Worm (Caenorhabditis elegans): ENCODE results near the gene mel-28.

Gene mel-28

DNA sequence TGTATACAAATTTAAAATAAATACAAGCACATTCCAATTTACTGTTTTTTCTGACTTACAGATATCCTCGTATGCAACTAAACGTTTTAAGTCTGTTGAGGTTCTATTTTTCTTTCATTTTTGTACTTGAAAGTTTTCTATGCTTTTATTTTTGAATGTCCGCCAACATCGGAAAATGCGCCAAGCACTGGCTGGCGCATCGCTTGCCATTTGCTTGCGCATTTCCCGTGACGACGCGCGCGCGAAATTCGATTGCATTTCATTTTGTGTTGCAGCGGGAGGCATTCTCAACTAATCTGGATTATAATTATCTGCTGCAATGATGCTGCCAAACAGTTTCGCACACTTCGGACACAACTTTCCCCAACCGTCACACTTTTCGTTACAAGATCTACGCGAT is 28.9 kb upstream of the mel-28 start, which contains the start of gene fbxl-2:
TSS of gene fbxl-2 (plus strand) at position 278 of the 400 bp plus-strand sequence.
- TF ChIP-seq peb-1 (tag; optimal IDR thresholded peaks at IDR 0.05) (no peak), ceh-16 (tag; optimal IDR thresholded peaks at IDR 0.05) (peak; percentile 89), snpc-4 (tag; optimal IDR thresholded peaks at IDR 0.05) (peak; percentile 83), nhr-21 (tag; optimal IDR thresholded peaks at IDR 0.05) (peak; percentile 95), unc-39 (tag; optimal IDR thresholded peaks at IDR 0.05) (no peak), unc-62 (GFP tag; optimal IDR thresholded peaks at IDR 0.05) (peak; percentile 42), aly-2 (tag; optimal IDR thresholded peaks at IDR 0.05) (no peak), lin-39 (tag; optimal IDR thresholded peaks at IDR 0.05) (no peak), ztf-1 (GFP tag; conservative IDR thresholded peaks at IDR 0.05) (no peak), zag-1 (tag; optimal IDR thresholded peaks at IDR 0.05) (peak; percentile 87), nhr-77 (tag; optimal IDR thresholded peaks at IDR 0.05) (peak; percentile 66), mbf-1 (tag; optimal IDR thresholded peaks at IDR 0.05) (no peak), C34F6.9 (tag; optimal IDR thresholded peaks at IDR 0.05) (peak; percentile 98), F13H6.1 (tag; optimal IDR thresholded peaks at IDR 0.05) (peak; percentile 93), ZK546.5 (tag; optimal IDR thresholded peaks at IDR 0.05) (peak; percentile 76), sma-3 (GFP tag; optimal IDR thresholded peaks at IDR 0.05) (peak; percentile 97), ztf-4 (tag; optimal IDR thresholded peaks at IDR 0.05) (peak; percentile 91), sma-9 (GFP tag; optimal IDR thresholded peaks at IDR 0.05) (peak; percentile 96), sma-9 (tag; optimal IDR thresholded peaks at IDR 0.05) (no peak), nhr-23 (tag; optimal IDR thresholded peaks at IDR 0.05) (no peak), ceh-82 (tag; optimal IDR thresholded peaks at IDR 0.05) (peak; percentile 88), egl-27 (tag; optimal IDR thresholded peaks at IDR 0.05) (peak; percentile 84), ztf-11 (tag; optimal IDR thresholded peaks at IDR 0.05) (peak; percentile 42), blmp-1 (tag; optimal IDR thresholded peaks at IDR 0.05; ENCODE audit: insufficient read depth) (peak; percentile 36), Y55F3AM.14 (GFP tag; optimal IDR thresholded peaks at IDR 0.05) (peak; percentile 81), nhr-25 (tag; optimal IDR thresholded peaks at IDR 0.05) (peak; percentile 95), crh-2 (tag; optimal IDR thresholded peaks at IDR 0.05) (peak; percentile 95), fos-1 (tag; optimal IDR thresholded peaks at IDR 0.05) (peak; percentile 88), nhr-6 (tag; optimal IDR thresholded peaks at IDR 0.05) (peak; percentile 74), mab-5 (tag; optimal IDR thresholded peaks at IDR 0.05) (peak; percentile 91), nhr-237 (tag; optimal IDR thresholded peaks at IDR 0.05) (peak; percentile 72), lin-11 (tag; optimal IDR thresholded peaks at IDR 0.05) (peak; percentile 90), lsy-2 (tag; optimal IDR thresholded peaks at IDR 0.05) (peak; percentile 95 to 97), elt-3 (tag; optimal IDR thresholded peaks at IDR 0.05) (no peak), R02D3.7 (tag; optimal IDR thresholded peaks at IDR 0.05) (peak; percentile 88), lin-13 (GFP tag; optimal IDR thresholded peaks at IDR 0.05) (peak; percentile 96), nhr-129 (tag; optimal IDR thresholded peaks at IDR 0.05) (peak; percentile 94), gmeb-1 (tag; optimal IDR thresholded peaks at IDR 0.05) (peak; percentile 100), elt-1 (tag; optimal IDR thresholded peaks at IDR 0.05) (no peak), nhr-12 (tag; optimal IDR thresholded peaks at IDR 0.05) (no peak), ama-1 (optimal IDR thresholded peaks at IDR 0.05) (no peak), unc-55 (GFP tag; optimal IDR thresholded peaks at IDR 0.05) (peak; percentile 98), nhr-10 (tag; optimal IDR thresholded peaks at IDR 0.05) (peak; percentile 76), sem-4 (tag; optimal IDR thresholded peaks at IDR 0.05) (peak; percentile 81), mdl-1 (tag; optimal IDR thresholded peaks at IDR 0.05) (peak in 1 of 2 experiments; percentile 71)

ce11 chrIII:4762846-4763245 is 23.0 kb upstream of the mel-28 start:
- TF ChIP-seq blmp-1 (tag; optimal IDR thresholded peaks at IDR 0.05; ENCODE audit: insufficient read depth) (no peak), lin-13 (GFP tag; optimal IDR thresholded peaks at IDR 0.05) (no peak), alr-1 (tag; optimal IDR thresholded peaks at IDR 0.05) (no peak), mbf-1 (tag; optimal IDR thresholded peaks at IDR 0.05) (no peak), nhr-11 (tag; optimal IDR thresholded peaks at IDR 0.05) (no peak), sma-3 (GFP tag; optimal IDR thresholded peaks at IDR 0.05) (no peak), crh-2 (tag; optimal IDR thresholded peaks at IDR 0.05) (no peak), mab-5 (tag; optimal IDR thresholded peaks at IDR 0.05) (no peak), ama-1 (optimal IDR thresholded peaks at IDR 0.05) (no peak), ztf-4 (tag; optimal IDR thresholded peaks at IDR 0.05) (no peak), mdl-1 (tag; optimal IDR thresholded peaks at IDR 0.05) (no peak), nhr-23 (tag; optimal IDR thresholded peaks at IDR 0.05) (no peak), sem-4 (tag; optimal IDR thresholded peaks at IDR 0.05) (no peak), nhr-6 (tag; optimal IDR thresholded peaks at IDR 0.05) (no peak), elt-1 (tag; optimal IDR thresholded peaks at IDR 0.05) (no peak), ztf-1 (GFP tag; conservative IDR thresholded peaks at IDR 0.05) (no peak), elt-3 (tag; optimal IDR thresholded peaks at IDR 0.05) (no peak), nhr-10 (tag; optimal IDR thresholded peaks at IDR 0.05) (no peak), ceh-16 (tag; optimal IDR thresholded peaks at IDR 0.05) (no peak), egl-27 (tag; optimal IDR thresholded peaks at IDR 0.05) (no peak)

Measured in whole organism, L2 larva.